Worm (Caenorhabditis elegans) whole organism, young adult: Measurements from ENCODE around the gene ZC487.2.

Experiments
- F37B4.10 ChIP-seq: fragments of 200-800 bp; sonication (Bioruptor generic); IDR thresholded peaks from 2 replicates; pipeline ENCODE4 v1.3.6; 2022; ENCODE audit warnings: missing genetic modification characterization, missing compliant biosample characterization
- F39B2.1 ChIP-seq: fragments of 200-800 bp; sonication (Bioruptor generic); IDR thresholded peaks from 2 replicates; pipeline ENCODE4 v1.3.6; 2022; ENCODE audit warnings: missing genetic modification reagents, missing genetic modification characterization, missing compliant biosample characterization
- F52B5.7 ChIP-seq: sonication (generic microtip); optimal IDR thresholded peaks from 2 replicates; lab custom pipeline; 2016; ENCODE audit warnings: mild to moderate bottlenecking, missing genetic modification characterization, missing compliant biosample characterization
- F55B11.4 ChIP-seq: sonication (generic microtip); optimal IDR thresholded peaks from 2 replicates; lab custom pipeline; 2016; ENCODE audit warnings: missing compliant biosample characterization, missing genetic modification characterization, borderline replicate concordance; ENCODE audit not compliant: insufficient read depth
- K12H6.12 ChIP-seq: fragments of 200-800 bp; sonication (Bioruptor generic); optimal IDR thresholded peaks from 2 replicates; lab custom pipeline; 2018; ENCODE audit warnings: mild to moderate bottlenecking, missing genetic modification characterization, missing compliant biosample characterization
- Y53F4B.3 ChIP-seq: fragments of 200-800 bp; sonication (Bioruptor generic); IDR thresholded peaks from 2 replicates; pipeline ENCODE4 v1.3.6; 2022; ENCODE audit warnings: missing genetic modification reagents, missing genetic modification characterization, missing compliant biosample characterization
- aptf-2 ChIP-seq: fragments of 200-800 bp; sonication (Bioruptor generic); conservative IDR thresholded peaks from 2 replicates; pipeline ENCODE4 v1.3.6; 2022; ENCODE audit warnings: missing genetic modification reagents, missing genetic modification characterization, missing compliant biosample characterization
- attf-5 ChIP-seq: fragments of 200-800 bp; sonication (Bioruptor generic); optimal IDR thresholded peaks from 2 replicates; lab custom pipeline; 2018; ENCODE audit warnings: mild to moderate bottlenecking, missing genetic modification characterization, missing compliant biosample characterization
- ceh-40 ChIP-seq: fragments of 200-800 bp; sonication (Bioruptor generic); IDR thresholded peaks from 2 replicates; pipeline ENCODE4 v1.3.6; 2022; ENCODE audit warnings: missing genetic modification characterization, missing compliant biosample characterization
- efl-1 ChIP-seq: fragments of 150-350 bp; optimal IDR thresholded peaks from 2 replicates; lab custom pipeline; 2014; ENCODE audit warnings: missing biosample characterization, missing genetic modification reagents, missing genetic modification characterization
- him-1 ChIP-seq: sonication (generic microtip); optimal IDR thresholded peaks from 2 replicates; lab custom pipeline; 2016; ENCODE audit warnings: missing genotype, missing genetic modification reagents, missing genetic modification characterization, missing compliant biosample characterization
- hmg-1.2 ChIP-seq: fragments of 200-800 bp; sonication (Bioruptor generic); IDR thresholded peaks from 2 replicates; pipeline ENCODE4 v1.3.6; 2022; ENCODE audit warnings: missing genetic modification reagents, missing genetic modification characterization, missing compliant biosample characterization
- lir-1 ChIP-seq: fragments of 200-800 bp; sonication (Bioruptor generic); conservative IDR thresholded peaks from 2 replicates; pipeline ENCODE4 v1.3.6; 2022; ENCODE audit warnings: missing genetic modification reagents, missing genetic modification characterization, missing compliant biosample characterization
- lsl-1 ChIP-seq: fragments of 200-800 bp; sonication (Bioruptor generic); optimal IDR thresholded peaks from 2 replicates; lab custom pipeline; 2018; ENCODE audit warnings: mild to moderate bottlenecking, missing genetic modification characterization, moderate library complexity, missing compliant biosample characterization
- mes-4 ChIP-seq: sonication (generic microtip); optimal IDR thresholded peaks from 2 replicates; lab custom pipeline; 2016; ENCODE audit warnings: missing genotype, missing genetic modification characterization, missing compliant biosample characterization
- nhr-80 ChIP-seq: sonication (generic microtip); optimal IDR thresholded peaks from 2 replicates; lab custom pipeline; 2016; ENCODE audit warnings: missing genetic modification characterization, missing compliant biosample characterization
- nhr-90 ChIP-seq: sonication (generic microtip); optimal IDR thresholded peaks from 2 replicates; lab custom pipeline; 2016; ENCODE audit warnings: missing genotype, mild to moderate bottlenecking, missing genetic modification characterization, missing compliant biosample characterization
- repo-1 ChIP-seq: sonication (generic microtip); optimal IDR thresholded peaks from 2 replicates; lab custom pipeline; 2017; ENCODE audit warnings: mild to moderate bottlenecking, missing genetic modification characterization, missing compliant biosample characterization
- sdz-38 ChIP-seq: sonication (generic microtip); optimal IDR thresholded peaks from 2 replicates; lab custom pipeline; 2016; ENCODE audit warnings: missing genotype, missing genetic modification characterization, missing compliant biosample characterization
- snpc-4 ChIP-seq, 5 experiments: fragments of 150-350 bp in 1 of 5; sonication (generic microtip) in 4 of 5; optimal IDR thresholded peaks; 2 replicates each; lab custom pipeline; 2014 to 2018; ENCODE audit warnings: missing genetic modification characterization in 5 of 5, missing biosample characterization in 3 of 5, antibody characterized with exemption in 2 of 5, mild to moderate bottlenecking in 2 of 5, missing compliant biosample characterization in 2 of 5, missing genotype in 2 of 5, moderate library complexity in 2 of 5, missing genetic modification reagents in 1 of 5
- unc-62 ChIP-seq: fragments of 150-350 bp; optimal IDR thresholded peaks from 2 replicates; lab custom pipeline; 2014; ENCODE audit warnings: missing biosample characterization, missing genetic modification reagents, missing genetic modification characterization
- xnd-1 ChIP-seq: sonication (generic microtip); optimal IDR thresholded peaks from 2 replicates; lab custom pipeline; 2016; ENCODE audit warnings: missing genotype, missing genetic modification reagents, missing genetic modification characterization, missing compliant biosample characterization
- zfh-2 ChIP-seq: fragments of 200-800 bp; sonication (Bioruptor generic); conservative IDR thresholded peaks from 2 replicates; pipeline ENCODE4 v1.3.6; 2022; ENCODE audit warnings: missing genetic modification reagents, missing genetic modification characterization, missing compliant biosample characterization
- ztf-22 ChIP-seq: fragments of 200-800 bp; sonication (Bioruptor generic); optimal IDR thresholded peaks from 2 replicates; lab custom pipeline; 2018; ENCODE audit warnings: mild to moderate bottlenecking, missing genetic modification characterization, moderate library complexity, missing compliant biosample characterization

Gene ZC487.2

ce11 chrV:6683740-6684139 lies 38.5 kb downstream of the ZC487.2 start:
- no peak for TF ChIP-seq ztf-22 (GFP tag; lab: Kevin White, UChicago)

DNA sequence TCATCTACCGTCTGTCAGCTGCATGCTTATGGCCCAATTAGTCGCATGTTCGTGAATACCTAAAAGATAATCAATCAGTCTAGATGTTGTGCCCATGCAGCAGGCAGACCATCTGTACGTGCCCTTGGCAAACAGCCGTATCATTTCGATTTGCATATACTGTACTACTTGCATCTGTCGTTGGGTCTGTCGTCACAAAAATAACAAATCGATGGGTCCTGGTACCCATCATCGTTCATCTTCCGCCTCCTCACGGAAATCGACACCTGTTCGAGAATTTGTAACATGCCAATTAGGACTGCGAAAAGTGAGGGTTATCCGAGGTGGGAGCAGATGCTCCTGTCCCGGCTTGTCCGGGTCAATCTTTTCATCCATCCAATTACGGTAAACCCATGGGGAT lies 39.0 kb downstream of the ZC487.2 start:
- TF ChIP-seq F55B11.4 = no peak

ce11 chrV:6681501-6681900 lies 40.8 kb downstream of the ZC487.2 start, which contains the start of gene egl-46:
TSS of gene egl-46 (minus strand) at chrV:6681573.
- TF ChIP-seq sdz-38 (tag; lab: Kevin White, UChicago) (no peak), zfh-2 (GFP tag; lab: Robert Waterston, UW) (0 out of 2 replicates have a peak, but pooled peaks have one; percentile 19)

DNA sequence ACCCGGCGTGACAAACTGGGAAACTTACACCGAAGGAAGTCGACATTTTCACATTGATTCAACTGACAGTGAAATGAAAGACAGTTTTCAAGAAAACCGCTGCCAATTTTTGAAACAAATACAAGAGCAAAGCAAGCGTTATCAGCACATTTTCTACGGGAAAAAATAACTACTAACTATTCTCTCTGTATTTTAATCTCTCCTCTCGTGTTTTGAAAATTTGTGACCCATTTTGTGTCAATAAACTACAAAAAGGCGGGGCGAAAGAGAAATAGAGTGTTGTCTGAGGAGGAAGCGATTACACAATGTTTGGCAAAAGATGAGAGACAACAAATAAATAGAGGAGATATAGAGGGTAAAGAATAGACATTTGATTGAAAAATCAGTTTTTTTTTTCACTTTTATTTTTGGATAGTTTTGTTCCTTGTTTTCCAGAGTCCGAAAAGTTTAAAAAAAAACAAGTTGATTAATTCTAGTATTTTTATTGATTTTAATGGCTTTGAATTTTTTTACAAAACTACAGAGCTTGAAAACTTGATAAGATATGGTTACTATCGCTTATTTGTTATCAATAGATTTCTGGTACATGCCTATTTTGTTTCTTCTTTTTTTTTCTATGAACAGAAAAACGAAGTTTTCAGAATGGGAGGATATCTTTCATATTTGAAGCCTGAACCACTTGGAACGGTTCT lies 46.0 kb downstream of the ZC487.2 start, which contains the start of gene cest-34:
cest-34 (plus strand) TSS at position 642 of the 692 bp plus-strand sequence.
- no peak for TF ChIP-seq F37B4.10
- no peak for TF ChIP-seq lsl-1 (GFP tag; lab: Kevin White, UChicago)
- TF ChIP-seq K12H6.12 = no peak
- TF ChIP-seq nhr-80 = peak; percentile 87
- TF ChIP-seq repo-1 = no peak
- TF ChIP-seq, all 124 proteins: peak for 1

DNA sequence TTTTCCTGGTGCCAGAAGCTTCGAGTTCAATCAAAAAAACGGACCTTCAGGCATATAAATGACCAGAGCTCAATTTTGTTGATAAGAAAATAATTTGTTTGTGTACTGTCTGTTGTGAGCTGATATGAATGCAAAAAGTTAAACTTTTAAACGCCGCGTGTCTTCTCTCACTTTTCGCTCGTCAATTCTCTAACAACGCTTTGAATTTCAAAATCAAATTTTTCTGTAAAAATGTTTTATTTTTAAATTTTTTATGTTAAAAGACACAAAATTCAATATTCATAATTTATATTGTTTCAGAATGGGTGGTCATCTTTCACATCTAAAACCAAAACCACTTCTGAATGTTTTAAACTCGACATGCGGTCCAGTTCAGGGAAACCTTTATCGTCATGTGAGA lies 48.3 kb downstream of the ZC487.2 start, which contains the start of gene cest-31:
cest-31 (plus strand) TSS at position 301 of the 400 bp plus-strand sequence.
- TF ChIP-seq F39B2.1 (GFP tag; lab: Robert Waterston, UW) (no peak), xnd-1 (tag; lab: Kevin White, UChicago) (no peak), attf-5 (GFP tag; lab: Kevin White, UChicago) (no peak), ceh-40 (GFP tag; lab: Robert Waterston, UW) (no peak), Y53F4B.3 (no peak), snpc-4 (GFP tag; optimal IDR thresholded peaks at IDR 0.05; lab: Kevin White, UChicago) (no peak), snpc-4 (tag; optimal IDR thresholded peaks at IDR 0.05; lab: Kevin White, UChicago) (no peak), unc-62 (GFP tag; lab: Kevin White, UChicago) (no peak), him-1 (no peak), lir-1 (GFP tag; lab: Robert Waterston, UW) (no peak), mes-4 (no peak), nhr-90 (tag; lab: Kevin White, UChicago) (no peak), hmg-1.2 (GFP tag; lab: Robert Waterston, UW) (no peak), aptf-2 (GFP tag; lab: Robert Waterston, UW) (no peak), efl-1 (GFP tag; lab: Kevin White, UChicago) (no peak), K12H6.12 (no peak), F52B5.7 (tag; lab: Kevin White, UChicago) (no peak)
- TF ChIP-seq, all 124 proteins: peak for 0
